Worm (Caenorhabditis elegans) whole organism, mixed stage, embryonic: ENCODE measurements around the gene vep-2.

Experiments
- ces-1 ChIP-seq: fragments of 150-350 bp; optimal IDR thresholded peaks from 2 replicates; lab custom pipeline; 2014; ENCODE audit warnings: missing biosample characterization, missing genetic modification reagents, missing genetic modification characterization
- lin-32 ChIP-seq: fragments of 200-800 bp; sonication (Bioruptor generic); optimal IDR thresholded peaks from 2 replicates; lab custom pipeline; 2018; ENCODE audit warnings: mild to moderate bottlenecking, missing genetic modification characterization, missing compliant biosample characterization
- lsy-2 ChIP-seq: fragments of 150-350 bp; optimal IDR thresholded peaks from 2 replicates; lab custom pipeline; 2014; ENCODE audit warnings: missing biosample characterization, missing genetic modification characterization
- mep-1 ChIP-seq: fragments of 150-350 bp; optimal IDR thresholded peaks from 2 replicates; lab custom pipeline; 2017; ENCODE audit warnings: missing biosample characterization, missing genetic modification reagents, missing genetic modification characterization, inconsistent platforms
- nhr-2 ChIP-seq: fragments of 150-350 bp; optimal IDR thresholded peaks from 2 replicates; lab custom pipeline; 2014; ENCODE audit warnings: missing biosample characterization, missing genetic modification characterization
- nhr-237 ChIP-seq: fragments of 150-350 bp; optimal IDR thresholded peaks from 2 replicates; lab custom pipeline; 2014; ENCODE audit warnings: missing biosample characterization, missing genetic modification characterization
- sem-2 ChIP-seq: fragments of 200-800 bp; sonication (Bioruptor generic); optimal IDR thresholded peaks from 2 replicates; lab custom pipeline; 2018; ENCODE audit warnings: mild to moderate bottlenecking, missing genetic modification characterization, missing compliant biosample characterization
- snpc-4 ChIP-seq: fragments of 150-350 bp; optimal IDR thresholded peaks from 2 replicates; lab custom pipeline; 2014; ENCODE audit warnings: missing biosample characterization, missing genetic modification characterization
- unc-120 ChIP-seq: sonication (generic microtip); optimal IDR thresholded peaks from 2 replicates; lab custom pipeline; 2017; ENCODE audit warnings: missing genetic modification characterization, missing compliant biosample characterization; ENCODE audit not compliant: poor library complexity, severe bottlenecking
- unc-39 ChIP-seq: fragments of 150-350 bp; optimal IDR thresholded peaks from 2 replicates; lab custom pipeline; 2014; ENCODE audit warnings: missing biosample characterization, missing genetic modification characterization
- unc-62 ChIP-seq: fragments of 150-350 bp; optimal IDR thresholded peaks from 2 replicates; lab custom pipeline; 2014; ENCODE audit warnings: missing biosample characterization, missing genetic modification reagents, missing genetic modification characterization

DNA sequence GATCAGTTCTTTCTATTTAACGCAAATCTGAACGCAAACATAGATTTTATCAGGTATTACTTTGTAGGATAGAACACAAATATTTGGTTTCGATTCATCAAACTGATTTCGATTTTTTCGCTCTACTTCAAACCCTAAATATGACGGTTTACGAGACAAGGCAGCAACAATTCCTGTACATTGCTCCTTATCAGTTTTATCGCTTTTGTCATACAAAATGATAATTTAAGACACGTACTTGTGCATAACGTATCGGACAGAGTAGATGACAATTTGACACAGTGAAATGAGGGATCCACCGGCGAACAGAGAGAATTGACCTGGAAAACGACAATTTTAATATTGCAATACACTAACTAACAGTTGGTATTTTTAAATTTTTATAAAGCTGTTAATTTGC, 14.5 kb upstream of the vep-2 start:
- no peak for TF ChIP-seq unc-120 (tag; lab: Kevin White, UChicago)
- no peak for TF ChIP-seq lsy-2 (tag; lab: Kevin White, UChicago)
- no peak for TF ChIP-seq sem-2
- no peak for TF ChIP-seq lin-32
- no peak for TF ChIP-seq unc-62 (GFP tag; lab: Kevin White, UChicago)
- TF ChIP-seq ces-1 (GFP tag; lab: Kevin White, UChicago) = no peak
- TF ChIP-seq mep-1 = no peak
- no peak for TF ChIP-seq unc-39 (tag; lab: Kevin White, UChicago)
- TF ChIP-seq nhr-2 = no peak
- TF ChIP-seq nhr-237 (tag; lab: Kevin White, UChicago) = no peak
- no peak for TF ChIP-seq snpc-4 (tag; lab: Kevin White, UChicago)
